Worm (Caenorhabditis elegans) whole organism, young adult: Measurements from ENCODE around the gene sre-3.

Experiments used
- B0019.2 ChIP-seq: fragments of 200-800 bp; sonication (Bioruptor generic); conservative IDR thresholded peaks from 2 replicates; pipeline ENCODE4 v1.3.6; 2022; ENCODE audit warnings: missing genetic modification reagents, missing genetic modification characterization, missing compliant biosample characterization
- F55B11.4 ChIP-seq: sonication (generic microtip); optimal IDR thresholded peaks from 2 replicates; lab custom pipeline; 2016; ENCODE audit warnings: missing compliant biosample characterization, missing genetic modification characterization, borderline replicate concordance; ENCODE audit not compliant: insufficient read depth
- ama-1 ChIP-seq, 3 experiments: fragments of 150-350 bp in 1 of 3; sonication (generic microtip) in 2 of 3; optimal IDR thresholded peaks; 2 replicates each; lab custom pipeline; 2014 to 2018; ENCODE audit warnings: missing biosample characterization in 2 of 3, missing genetic modification characterization in 2 of 3, missing genetic modification reagents in 2 of 3
- ceh-27 ChIP-seq: fragments of 200-800 bp; sonication (Bioruptor generic); optimal IDR thresholded peaks from 2 replicates; lab custom pipeline; 2018; ENCODE audit warnings: mild to moderate bottlenecking, missing genetic modification characterization, moderate library complexity, missing compliant biosample characterization
- ets-4 ChIP-seq: fragments of 200-800 bp; sonication (Bioruptor generic); optimal IDR thresholded peaks from 2 replicates; lab custom pipeline; 2018; ENCODE audit warnings: mild to moderate bottlenecking, missing genetic modification characterization, missing compliant biosample characterization
- fkh-3 ChIP-seq: sonication (generic microtip); optimal IDR thresholded peaks from 2 replicates; lab custom pipeline; 2016; ENCODE audit warnings: mild to moderate bottlenecking, missing genetic modification characterization, missing compliant biosample characterization
- him-1 ChIP-seq: sonication (generic microtip); optimal IDR thresholded peaks from 2 replicates; lab custom pipeline; 2016; ENCODE audit warnings: missing genotype, missing genetic modification reagents, missing genetic modification characterization, missing compliant biosample characterization
- mel-28 ChIP-seq: sonication (generic microtip); optimal IDR thresholded peaks from 2 replicates; lab custom pipeline; 2016; ENCODE audit warnings: borderline replicate concordance, mild to moderate bottlenecking, missing genetic modification characterization, missing compliant biosample characterization
- nfyb-1 ChIP-seq: fragments of 200-800 bp; sonication (Bioruptor generic); IDR thresholded peaks from 2 replicates; pipeline ENCODE4 v1.3.6; 2022; ENCODE audit warnings: missing genetic modification reagents, missing genetic modification characterization, missing compliant biosample characterization
- nhr-120 ChIP-seq: fragments of 200-800 bp; sonication (Bioruptor generic); IDR thresholded peaks from 2 replicates; pipeline ENCODE4 v1.3.6; 2022; ENCODE audit warnings: missing genetic modification characterization, missing compliant biosample characterization
- sptf-2 ChIP-seq: fragments of 200-800 bp; sonication (Bioruptor generic); optimal IDR thresholded peaks from 2 replicates; lab custom pipeline; 2018; ENCODE audit warnings: mild to moderate bottlenecking, missing genetic modification characterization, missing compliant biosample characterization
- ztf-26 ChIP-seq: sonication (generic microtip); optimal IDR thresholded peaks from 2 replicates; lab custom pipeline; 2017; ENCODE audit warnings: missing genetic modification characterization, missing compliant biosample characterization

- TF ChIP-seq nhr-120: no peak
- no peak for TF ChIP-seq B0019.2 (GFP tag; lab: Robert Waterston, UW)
- no peak for TF ChIP-seq mel-28 (tag; lab: Kevin White, UChicago)
- TF ChIP-seq ceh-27 (GFP tag; lab: Kevin White, UChicago): no peak
- no peak for TF ChIP-seq sptf-2 (GFP tag; lab: Kevin White, UChicago)
- TF ChIP-seq ztf-26 (tag; lab: Kevin White, UChicago): no peak
- TF ChIP-seq him-1 (tag; lab: Kevin White, UChicago): no peak
- TF ChIP-seq ets-4 (GFP tag; lab: Kevin White, UChicago): no peak
- no peak for TF ChIP-seq ama-1 (optimal IDR thresholded peaks at IDR 0.05; lab: Kevin White, UChicago)
- TF ChIP-seq ama-1 (GFP tag; optimal IDR thresholded peaks at IDR 0.05; lab: Kevin White, UChicago): no peak
- TF ChIP-seq fkh-3 (tag; lab: Kevin White, UChicago): no peak
- no peak for TF ChIP-seq F55B11.4 (tag; lab: Kevin White, UChicago)
- TF ChIP-seq nfyb-1 (GFP tag; lab: Robert Waterston, UW): no peak
Measured at ce11 chrII:7342884-7343283, 42.7 kb upstream of the sre-3 start.
